Fruit fly (Drosophila melanogaster): Measurements from ENCODE around the gene Ent2.

DNA sequence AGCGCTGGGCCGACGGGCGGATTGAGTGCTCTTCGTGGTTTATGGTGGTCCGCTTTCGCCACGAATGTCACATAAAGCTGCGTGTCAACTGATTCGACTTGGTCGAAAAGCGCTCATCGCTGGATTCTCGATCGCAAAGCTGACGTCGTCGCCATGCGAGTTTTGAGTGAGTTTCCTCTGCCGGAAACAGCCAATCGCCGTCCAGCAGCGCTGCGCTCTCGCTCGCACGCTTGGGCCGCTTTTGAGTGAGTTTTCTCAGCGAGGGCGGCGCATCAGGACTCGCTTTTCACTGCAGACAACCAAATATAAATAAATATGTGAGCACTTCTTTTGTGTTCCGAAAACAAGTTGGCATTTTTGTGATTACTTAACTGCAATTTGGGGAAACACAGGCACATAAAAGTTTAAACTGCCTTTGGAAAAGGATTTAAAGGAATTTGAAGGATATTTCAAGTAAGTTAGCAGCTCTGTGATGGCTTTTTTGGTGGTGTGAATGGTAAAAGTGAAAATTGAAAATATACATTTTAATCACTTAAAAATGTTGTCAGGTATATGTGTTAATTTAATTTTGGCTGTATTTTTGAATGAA lies 15.1 kb upstream of the Ent2 start, which contains the start of gene eya:
- TF ChIP-seq psq (optimal IDR thresholded peaks at IDR 0.05), result no peak
- TF ChIP-seq insv (optimal IDR thresholded peaks at IDR 0.05), result no peak
- TF ChIP-seq Myc (optimal IDR thresholded peaks at IDR 0.05), result no peak
- TF ChIP-seq Sin3A (optimal IDR thresholded peaks at IDR 0.05), result no peak
- no peak for TF ChIP-seq ttk (optimal IDR thresholded peaks at IDR 0.05)
